Fruit fly (Drosophila melanogaster): ENCODE data around the gene CG33500.

CG33500 gene

DNA sequence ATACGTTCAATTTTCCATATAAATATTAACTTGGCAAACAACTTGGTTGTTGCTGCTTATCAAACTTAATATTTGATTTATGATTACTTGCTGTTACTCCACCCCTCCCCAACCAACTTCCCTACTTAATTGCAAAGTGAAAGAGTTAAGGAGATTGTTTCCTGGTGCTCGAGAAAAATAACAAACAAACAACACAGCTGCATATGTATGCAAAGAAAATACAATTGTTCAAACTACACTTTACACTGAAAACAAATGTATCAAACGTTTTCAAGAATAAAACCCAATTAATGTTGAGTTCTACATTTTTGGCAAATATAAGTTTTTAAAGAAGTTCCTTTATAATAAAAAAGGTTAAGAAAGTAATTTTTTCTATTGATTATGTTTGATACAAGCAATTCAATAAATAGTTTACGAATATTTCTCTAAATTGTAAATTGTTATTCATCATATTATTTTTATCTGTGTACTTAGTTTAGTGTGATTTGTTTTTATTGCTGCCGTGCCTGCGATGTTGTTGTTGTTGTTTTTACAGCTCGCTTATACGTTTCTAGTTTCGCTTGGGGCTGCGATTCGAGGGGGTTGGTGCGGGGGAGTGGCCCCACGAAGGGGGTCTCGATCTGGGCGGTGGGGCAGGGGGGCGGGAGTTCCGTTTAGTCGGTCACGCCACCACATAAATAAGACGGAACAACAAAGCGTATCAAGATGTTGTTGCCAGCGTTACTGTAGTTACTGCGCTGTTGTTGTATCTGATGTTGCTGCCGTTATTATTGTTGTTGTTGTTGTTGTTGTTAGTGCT, 47.4 kb downstream of the CG33500 start (continued):
- TF ChIP-seq B-H2 (GFP tag; optimal IDR thresholded peaks at IDR 0.05) (peak; percentile 27), HLH54F (GFP tag; optimal IDR thresholded peaks at IDR 0.05) (no peak), Dp (GFP tag; optimal IDR thresholded peaks at IDR 0.05) (no peak), CG16815 (GFP tag; optimal IDR thresholded peaks at IDR 0.05) (peak; percentile 56), dmrt99B (tag; optimal IDR thresholded peaks at IDR 0.05) (peak; percentile 90), CG18262 (tag; optimal IDR thresholded peaks at IDR 0.05) (peak; percentile 89), wdn (GFP tag; IDR thresholded peaks at IDR 0.05) (peak; percentile 46; the same call in 1 of the 2 replicates), CG13123 (GFP tag; optimal IDR thresholded peaks at IDR 0.05) (peak; percentile 27), Spps (tag; optimal IDR thresholded peaks at IDR 0.05) (peak; percentile 46), CG18764 (GFP tag; optimal IDR thresholded peaks at IDR 0.05) (peak; percentile 59), CG3065 (GFP tag; optimal IDR thresholded peaks at IDR 0.05) (no peak), salm (tag; optimal IDR thresholded peaks at IDR 0.05) (peak; percentile 44), CG15011 (GFP tag; optimal IDR thresholded peaks at IDR 0.05) (peak; percentile 50), Xbp1 (GFP tag; optimal IDR thresholded peaks at IDR 0.05) (peak; percentile 63), Elba2 (GFP tag; optimal IDR thresholded peaks at IDR 0.05) (no peak), CG12391 (tag; optimal IDR thresholded peaks at IDR 0.05) (peak; percentile 87), Doc2 (GFP tag; IDR thresholded peaks at IDR 0.05) (no peak), CG1529 (GFP tag; optimal IDR thresholded peaks at IDR 0.05) (peak; percentile 61), CG8944 (GFP tag; optimal IDR thresholded peaks at IDR 0.05) (peak; percentile 16), Lhr (GFP tag; optimal IDR thresholded peaks at IDR 0.05) (peak; percentile 32), CG7745 (tag; optimal IDR thresholded peaks at IDR 0.05) (no peak), vfl (GFP tag; optimal IDR thresholded peaks at IDR 0.05) (no peak), Lim3 (GFP tag; IDR thresholded peaks at IDR 0.05) (no peak; the same call in 1 of the 2 replicates), caup (GFP tag; optimal IDR thresholded peaks at IDR 0.05; ENCODE audit: severe bottlenecking) (peak; percentile 54), zfh2 (GFP tag; optimal IDR thresholded peaks at IDR 0.05) (no peak), HHEX (GFP tag; optimal IDR thresholded peaks at IDR 0.05) (peak; percentile 64), ci (GFP tag; IDR thresholded peaks at IDR 0.05) (peak; percentile 29; the same call in 2 of the 3 replicates), ara (GFP tag; IDR thresholded peaks at IDR 0.05) (no peak), Gug (GFP tag; IDR thresholded peaks at IDR 0.05) (no peak), CG8359 (GFP tag; optimal IDR thresholded peaks at IDR 0.05; ENCODE audit: borderline replicate concordance) (no peak), tgo (GFP tag; IDR thresholded peaks at IDR 0.05) (peak; percentile 53; the same call in 2 of the 3 replicates), CG8478 (optimal IDR thresholded peaks at IDR 0.05) (no peak), bigmax (GFP tag; optimal IDR thresholded peaks at IDR 0.05) (no peak), CG8388 (GFP tag; optimal IDR thresholded peaks at IDR 0.05) (peak; percentile 76), crol (GFP tag; IDR thresholded peaks at IDR 0.05) (peak; percentile 99), sob (GFP tag; IDR thresholded peaks at IDR 0.05) (peak; percentile 28; the same call in 1 of the 2 replicates), CG6791 (GFP tag; IDR thresholded peaks at IDR 0.05; ENCODE audit: partially characterized antibody) (no peak), so (GFP tag; IDR thresholded peaks at IDR 0.05) (peak; percentile 51; the same call in 1 of the 3 replicates), CG7372 (GFP tag; IDR thresholded peaks at IDR 0.05) (no peak), her (GFP tag; optimal IDR thresholded peaks at IDR 0.05) (no peak), CG7786 (GFP tag; optimal IDR thresholded peaks at IDR 0.05) (peak; percentile 5), sisA (GFP tag; IDR thresholded peaks at IDR 0.05) (peak; percentile 16; the same call in 1 of the 2 replicates), corto (GFP tag; optimal IDR thresholded peaks at IDR 0.05) (no peak), phol (tag; optimal IDR thresholded peaks at IDR 0.05) (peak; percentile 87), CG30403 (GFP tag; optimal IDR thresholded peaks at IDR 0.05) (peak; percentile 76), Deaf1 (tag; optimal IDR thresholded peaks at IDR 0.05) (peak; percentile 66), abd-A (tag; optimal IDR thresholded peaks at IDR 0.05) (peak; percentile 91), CG7556 (GFP tag; optimal IDR thresholded peaks at IDR 0.05) (peak; percentile 84), CG6765 (GFP tag; optimal IDR thresholded peaks at IDR 0.05) (peak; percentile 59)

Measured in whole organism, embryonic.